Fruit fly (Drosophila melanogaster) whole organism, embryonic: ENCODE measurements around the gene CG43731.

Experiments used
- Aef1 ChIP-seq: fragments of 200-800 bp; sonication (Bioruptor generic); IDR thresholded peaks from 3 replicates; pipeline ENCODE4 v1.3.6; 2022; ENCODE audit warnings: missing biosample characterization, missing genetic modification characterization
- Atf-2 ChIP-seq: fragments of 200-800 bp; sonication (Bioruptor generic); optimal IDR thresholded peaks from 2 replicates; lab custom pipeline; 2016; ENCODE audit warnings: missing biosample characterization, missing genetic modification characterization
- CG12155 ChIP-seq: fragments of 200-800 bp; sonication (Bioruptor generic); optimal IDR thresholded peaks from 3 replicates; lab custom pipeline; 2016; ENCODE audit warnings: missing biosample characterization, missing genetic modification characterization
- CG17328 ChIP-seq: fragments of 200-800 bp; sonication (Bioruptor generic); IDR thresholded peaks from 2 replicates; pipeline ENCODE4 v1.3.6; 2022; ENCODE audit warnings: missing biosample characterization, missing genetic modification characterization
- CG2120 ChIP-seq: fragments of 200-800 bp; sonication (Bioruptor generic); optimal IDR thresholded peaks from 3 replicates; lab custom pipeline; 2016; ENCODE audit warnings: missing biosample characterization, missing genetic modification characterization
- CG2129 ChIP-seq: fragments of 200-800 bp; sonication (Bioruptor generic); IDR thresholded peaks from 2 replicates; pipeline ENCODE4 v1.3.6; 2022; ENCODE audit warnings: missing biosample characterization, missing genetic modification characterization; ENCODE audit not compliant: partially characterized antibody
- CG6683 ChIP-seq: fragments of 200-800 bp; sonication (Bioruptor generic); optimal IDR thresholded peaks from 2 replicates; lab custom pipeline; 2017; ENCODE audit warnings: missing biosample characterization, mild to moderate bottlenecking, missing genetic modification characterization, missing genetic modification reagents
- Lhr ChIP-seq: fragments of 200-800 bp; sonication (Bioruptor generic); optimal IDR thresholded peaks from 3 replicates; lab custom pipeline; 2017; ENCODE audit warnings: mild to moderate bottlenecking, missing biosample characterization, missing genetic modification reagents, missing genetic modification characterization
- bigmax ChIP-seq: fragments of 200-800 bp; sonication (Bioruptor generic); optimal IDR thresholded peaks from 2 replicates; lab custom pipeline; 2018; ENCODE audit warnings: missing biosample characterization, mild to moderate bottlenecking, missing genetic modification characterization
- otp ChIP-seq: fragments of 200-800 bp; sonication (Bioruptor generic); IDR thresholded peaks from 3 replicates; pipeline ENCODE4, ENCODE4 v1.3.6; 2022; ENCODE audit warnings: missing biosample characterization, missing genetic modification characterization
- usp ChIP-seq: fragments of >200 bp; optimal IDR thresholded peaks from 2 replicates; lab custom pipeline; 2017; ENCODE audit warnings: missing biosample characterization, missing genetic modification characterization

DNA sequence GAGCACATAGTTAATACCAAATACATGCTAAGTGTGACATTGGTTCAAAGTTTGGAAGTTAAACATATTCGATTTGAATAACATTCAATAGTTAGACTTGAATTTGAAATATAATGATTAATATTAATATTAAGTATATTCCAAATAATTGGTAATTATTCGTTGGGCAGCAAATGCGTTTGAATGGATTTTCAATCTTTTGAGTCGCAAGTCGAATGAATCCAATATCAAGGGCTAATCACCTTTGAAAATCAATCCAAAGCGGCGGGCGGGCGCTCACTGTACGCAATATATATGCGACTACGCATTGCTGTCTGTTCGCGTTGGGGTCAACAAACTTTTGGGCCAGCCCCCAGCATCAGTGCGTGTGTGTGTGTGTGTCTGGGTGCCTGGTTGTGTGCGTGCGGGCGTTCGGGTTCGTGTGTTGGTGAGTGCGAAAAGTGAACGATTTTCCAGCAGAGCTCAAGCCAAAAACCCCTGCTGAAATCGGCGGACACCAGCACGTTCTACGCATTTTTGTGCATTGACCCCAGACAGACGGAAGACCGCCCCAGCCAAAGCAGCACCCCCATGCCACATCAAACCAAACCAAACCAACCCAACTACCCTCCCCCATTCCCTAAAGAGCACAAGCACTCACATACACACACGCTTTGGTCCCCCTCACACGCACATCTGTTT is 36.7 kb downstream of the CG43731 start:
- TF ChIP-seq Aef1 (GFP tag; lab: Robert Waterston, UW) = no peak
- TF ChIP-seq CG12155 (GFP tag; lab: Kevin White, UChicago) = no peak
- no peak for TF ChIP-seq otp (GFP tag; lab: Robert Waterston, UW)
- no peak for TF ChIP-seq bigmax (GFP tag; lab: Kevin White, UChicago)
- no peak for TF ChIP-seq usp (GFP tag; lab: Kevin White, UChicago)
- no peak for TF ChIP-seq CG2129 (GFP tag; lab: Robert Waterston, UW)
- TF ChIP-seq CG2120 (GFP tag; lab: Kevin White, UChicago) = no peak
- no peak for TF ChIP-seq CG6683 (GFP tag; lab: Kevin White, UChicago)
- no peak for TF ChIP-seq CG17328 (GFP tag; lab: Robert Waterston, UW)
- no peak for TF ChIP-seq Atf-2
- TF ChIP-seq Lhr = no peak
